Worm (Caenorhabditis elegans): ENCODE data around the gene daf-42.

Gene daf-42

DNA sequence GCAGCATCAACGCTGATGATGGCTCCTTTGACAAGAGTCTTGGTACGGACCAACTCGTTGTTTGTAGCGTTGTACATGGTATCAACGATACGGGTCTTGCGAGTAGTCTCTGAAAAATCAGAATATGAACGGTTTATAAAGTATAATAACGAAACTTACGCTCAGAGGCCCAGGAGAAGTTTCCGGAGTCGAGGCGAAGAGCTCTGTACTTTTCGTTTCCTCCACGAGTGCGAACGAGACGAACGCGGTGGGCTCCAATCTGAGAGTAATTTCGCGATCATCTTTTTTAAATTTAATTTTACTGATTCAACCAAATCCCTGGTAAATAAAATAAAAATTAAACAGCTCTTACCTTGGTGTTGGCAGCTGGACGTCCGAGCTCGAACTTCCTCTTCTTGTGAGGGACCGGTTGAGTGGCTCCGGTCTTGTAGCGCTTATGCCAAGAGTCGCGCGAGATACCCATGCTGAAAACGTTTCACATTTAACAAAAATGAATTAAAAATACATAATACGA, 33.2 kb downstream of the daf-42 start, which contains the start of gene rps-8:
Gene rps-8 (minus strand): TSS at position 464 of the 514 bp plus-strand sequence.
- TF ChIP-seq mep-1 (tag; optimal IDR thresholded peaks at IDR 0.05) (no peak), zip-8 (tag; optimal IDR thresholded peaks at IDR 0.05) (no peak), ham-2 (GFP tag; optimal IDR thresholded peaks at IDR 0.05) (no peak), tbx-8 (GFP tag; optimal IDR thresholded peaks at IDR 0.05) (no peak), lin-13 (tag; optimal IDR thresholded peaks at IDR 0.05) (no peak), sem-2 (GFP tag; optimal IDR thresholded peaks at IDR 0.05) (no peak), ceh-39 (tag; optimal IDR thresholded peaks at IDR 0.05) (no peak), lin-32 (GFP tag; optimal IDR thresholded peaks at IDR 0.05) (no peak), unc-62 (GFP tag; optimal IDR thresholded peaks at IDR 0.05) (no peak)

ce11 chrIV:7312620-7313194, 33.9 kb downstream of the daf-42 start:
- TF ChIP-seq pha-4 (tag; optimal IDR thresholded peaks at IDR 0.05) (no peak), nhr-2 (tag; optimal IDR thresholded peaks at IDR 0.05) (no peak), elt-3 (tag; optimal IDR thresholded peaks at IDR 0.05) (no peak), ham-2 (GFP tag; optimal IDR thresholded peaks at IDR 0.05) (no peak), ces-1 (GFP tag; optimal IDR thresholded peaks at IDR 0.05) (no peak), unc-120 (tag; optimal IDR thresholded peaks at IDR 0.05; ENCODE audit: poor library complexity, severe bottlenecking) (no peak), mls-2 (tag; optimal IDR thresholded peaks at IDR 0.05) (no peak), snpc-4 (tag; optimal IDR thresholded peaks at IDR 0.05) (no peak), unc-62 (GFP tag; optimal IDR thresholded peaks at IDR 0.05) (no peak)

DNA sequence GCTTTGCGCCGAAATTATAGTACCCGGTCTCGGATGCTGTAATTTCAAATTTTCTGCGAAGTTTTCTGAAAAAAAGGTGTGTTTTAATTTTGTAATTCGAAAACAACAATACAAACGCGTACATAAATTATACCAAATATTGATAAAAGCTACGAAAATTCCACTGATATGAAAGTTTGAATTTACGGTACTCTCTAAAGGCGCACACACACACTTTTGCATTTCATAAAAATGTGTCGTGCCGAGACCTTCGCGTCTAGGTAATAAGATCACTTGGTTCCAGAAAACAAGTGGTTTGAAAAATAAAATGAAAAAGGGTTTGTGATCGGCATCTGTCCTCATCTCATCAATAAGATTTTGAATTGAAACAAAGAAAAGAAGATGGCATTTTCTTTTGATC, 35.8 kb downstream of the daf-42 start:
- TF ChIP-seq ceh-39 (tag; optimal IDR thresholded peaks at IDR 0.05) (no peak), nhr-237 (tag; optimal IDR thresholded peaks at IDR 0.05) (no peak), elt-1 (tag; optimal IDR thresholded peaks at IDR 0.05; ENCODE audit: borderline replicate concordance, insufficient read depth) (no peak), hlh-1 (tag; optimal IDR thresholded peaks at IDR 0.05) (no peak), flh-1 (GFP tag; optimal IDR thresholded peaks at IDR 0.05) (no peak), drap-1 (GFP tag; optimal IDR thresholded peaks at IDR 0.05) (no peak)

ce11 chrIV:7310410-7310809, 36.2 kb downstream of the daf-42 start, which contains the start of gene grl-4:
TSS of gene grl-4 (minus strand) at chrIV:7310760.
- TF ChIP-seq unc-39 (tag; optimal IDR thresholded peaks at IDR 0.05) (no peak), sptf-1 (tag; optimal IDR thresholded peaks at IDR 0.05) (peak; percentile 5)

ce11 chrIV:7309678-7310077, 37.0 kb downstream of the daf-42 start:
- TF ChIP-seq nhr-28 (tag; optimal IDR thresholded peaks at IDR 0.05) (no peak), mls-2 (tag; optimal IDR thresholded peaks at IDR 0.05) (no peak), nhr-2 (tag; optimal IDR thresholded peaks at IDR 0.05) (no peak), zip-8 (tag; optimal IDR thresholded peaks at IDR 0.05) (no peak)

- TF ChIP-seq drap-1 (GFP tag; optimal IDR thresholded peaks at IDR 0.05) (no peak), ceh-39 (tag; optimal IDR thresholded peaks at IDR 0.05) (no peak), mep-1 (tag; optimal IDR thresholded peaks at IDR 0.05) (no peak), cnd-1 (tag; optimal IDR thresholded peaks at IDR 0.05) (no peak), tbx-8 (GFP tag; optimal IDR thresholded peaks at IDR 0.05) (no peak), bed-3 (GFP tag; optimal IDR thresholded peaks at IDR 0.05) (no peak), nhr-76 (tag; optimal IDR thresholded peaks at IDR 0.05) (no peak), unc-62 (GFP tag; optimal IDR thresholded peaks at IDR 0.05) (no peak), unc-120 (tag; optimal IDR thresholded peaks at IDR 0.05; ENCODE audit: poor library complexity, severe bottlenecking) (no peak), nhr-12 (tag; optimal IDR thresholded peaks at IDR 0.05) (no peak), flh-1 (GFP tag; optimal IDR thresholded peaks at IDR 0.05) (no peak), nhr-28 (tag; optimal IDR thresholded peaks at IDR 0.05) (no peak), nhr-237 (tag; optimal IDR thresholded peaks at IDR 0.05) (no peak), ces-1 (GFP tag; optimal IDR thresholded peaks at IDR 0.05) (no peak), elt-3 (tag; optimal IDR thresholded peaks at IDR 0.05) (no peak), unc-39 (tag; optimal IDR thresholded peaks at IDR 0.05) (no peak), ceh-43 (GFP tag; optimal IDR thresholded peaks at IDR 0.05) (no peak), nhr-2 (tag; optimal IDR thresholded peaks at IDR 0.05) (no peak), elt-1 (tag; optimal IDR thresholded peaks at IDR 0.05; ENCODE audit: borderline replicate concordance, insufficient read depth) (no peak), pha-4 (tag; optimal IDR thresholded peaks at IDR 0.05) (no peak)
These were observed 37.7 kb downstream of the daf-42 start, which contains the start of gene F42C5.6 for ce11 chrIV:7308974-7309373. TSS of gene F42C5.6 (minus strand) at chrIV:7309074.

All from whole organism, mixed stage, embryonic.